Worm (Caenorhabditis elegans): ENCODE measurements around the gene aak-1.

- no peak for TF ChIP-seq snpc-4 (tag; optimal IDR thresholded peaks at IDR 0.05)
- no peak for TF ChIP-seq lin-11 (tag; optimal IDR thresholded peaks at IDR 0.05)
- no peak for TF ChIP-seq C34F6.9 (tag; optimal IDR thresholded peaks at IDR 0.05)
- TF ChIP-seq sma-9 (GFP tag; optimal IDR thresholded peaks at IDR 0.05) = no peak
- TF ChIP-seq sma-9 (tag; optimal IDR thresholded peaks at IDR 0.05) = no peak
- no peak for TF ChIP-seq egl-27 (tag; optimal IDR thresholded peaks at IDR 0.05)
- TF ChIP-seq Y55F3AM.14 (GFP tag; optimal IDR thresholded peaks at IDR 0.05) = no peak
- no peak for TF ChIP-seq nhr-6 (tag; optimal IDR thresholded peaks at IDR 0.05)
- TF ChIP-seq ceh-82 (tag; optimal IDR thresholded peaks at IDR 0.05) = no peak
- TF ChIP-seq elt-1 (tag; optimal IDR thresholded peaks at IDR 0.05) = no peak
- no peak for TF ChIP-seq nhr-77 (tag; optimal IDR thresholded peaks at IDR 0.05)
Measured at ce11 chrIII:8771851-8772250, 11.0 kb upstream of the aak-1 start, which contains the start of gene K02D10.3.

Measured in whole organism, L2 larva.